Worm (Caenorhabditis elegans) whole organism, L1 larva: ENCODE data around the gene F55F10.1.

Source experiments
- C16A3.4 ChIP-seq: fragments of 150-350 bp; optimal IDR thresholded peaks from 2 replicates; lab custom pipeline; 2014; ENCODE audit warnings: missing biosample characterization, missing genetic modification characterization
- C34B4.2 ChIP-seq: sonication (generic microtip); optimal IDR thresholded peaks from 2 replicates; lab custom pipeline; 2017; ENCODE audit warnings: mild to moderate bottlenecking, missing genetic modification characterization, missing compliant biosample characterization
- F16B12.6 ChIP-seq: fragments of 150-350 bp; optimal IDR thresholded peaks from 2 replicates; lab custom pipeline; 2014; ENCODE audit warnings: missing biosample characterization, missing genetic modification characterization
- aha-1 ChIP-seq: fragments of 150-350 bp; optimal IDR thresholded peaks from 2 replicates; lab custom pipeline; 2014; ENCODE audit warnings: missing biosample characterization, missing genetic modification characterization
- blmp-1 ChIP-seq: fragments of 150-350 bp; optimal IDR thresholded peaks from 2 replicates; lab custom pipeline; 2014; ENCODE audit warnings: missing biosample characterization, missing genetic modification characterization
- ces-1 ChIP-seq: fragments of 150-350 bp; optimal IDR thresholded peaks from 2 replicates; lab custom pipeline; 2014; ENCODE audit warnings: missing biosample characterization, missing genetic modification reagents, missing genetic modification characterization
- dpl-1 ChIP-seq, 3 experiments: fragments of 150-350 bp in 2 of 3; sonication (generic microtip) in 1 of 3; optimal IDR thresholded peaks; 2 replicates each; lab custom pipeline; 2014 to 2017; ENCODE audit warnings: missing biosample characterization in 3 of 3, missing genetic modification characterization in 3 of 3, missing genetic modification reagents in 3 of 3
- dsc-1 ChIP-seq: sonication (generic microtip); optimal IDR thresholded peaks from 2 replicates; lab custom pipeline; 2016; ENCODE audit warnings: mild to moderate bottlenecking, missing genetic modification characterization, missing compliant biosample characterization
- efl-1 ChIP-seq, 4 experiments: fragments of 150-350 bp; optimal IDR thresholded peaks in 3 of 4; peaks in 1 of 4; 1 replicate in 1 of 4; 2 replicates in 3 of 4; lab custom pipeline; 2014; ENCODE audit warnings: missing biosample characterization in 2 of 4, missing genetic modification characterization in 2 of 4, missing genetic modification reagents in 2 of 4
- ets-5 ChIP-seq: fragments of 200-800 bp; sonication (Bioruptor generic); IDR thresholded peaks from 2 replicates; pipeline ENCODE4 v1.3.6; 2022; ENCODE audit warnings: missing genetic modification characterization, missing compliant biosample characterization
- fkh-8 ChIP-seq: sonication (generic microtip); optimal IDR thresholded peaks from 2 replicates; lab custom pipeline; 2016; ENCODE audit warnings: mild to moderate bottlenecking, missing genetic modification characterization, missing compliant biosample characterization
- grh-1 ChIP-seq: fragments of 200-800 bp; sonication (Bioruptor generic); IDR thresholded peaks from 2 replicates; pipeline ENCODE4 v1.3.6; 2022; ENCODE audit warnings: missing genetic modification reagents, missing genetic modification characterization, missing compliant biosample characterization
- hlh-4 ChIP-seq: sonication (generic microtip); optimal IDR thresholded peaks from 2 replicates; lab custom pipeline; 2016; ENCODE audit warnings: mild to moderate bottlenecking, missing genetic modification characterization, missing compliant biosample characterization
- irx-1 ChIP-seq: sonication (generic microtip); optimal IDR thresholded peaks from 2 replicates; lab custom pipeline; 2016; ENCODE audit warnings: missing genetic modification characterization, missing compliant biosample characterization
- isw-1 ChIP-seq: fragments of 200-800 bp; sonication (Bioruptor generic); IDR thresholded peaks from 2 replicates; pipeline ENCODE4 v1.3.6; 2022; ENCODE audit warnings: missing genetic modification characterization, missing compliant biosample characterization
- jun-1 ChIP-seq: fragments of 150-350 bp; optimal IDR thresholded peaks from 2 replicates; lab custom pipeline; 2014; ENCODE audit warnings: missing biosample characterization, missing genetic modification reagents, missing genetic modification characterization
- lin-14 ChIP-seq: fragments of 200-800 bp; sonication (Bioruptor generic); optimal IDR thresholded peaks from 2 replicates; lab custom pipeline; 2018; ENCODE audit warnings: mild to moderate bottlenecking, missing genetic modification characterization, moderate library complexity, missing compliant biosample characterization
- lin-15B ChIP-seq: fragments of 150-350 bp; sonication (generic microtip); optimal IDR thresholded peaks from 3 replicates; lab custom pipeline; 2014; ENCODE audit warnings: missing biosample characterization, missing genetic modification characterization
- lin-35 ChIP-seq, 2 experiments: fragments of 150-350 bp; optimal IDR thresholded peaks; 2 replicates each; lab custom pipeline; 2014; ENCODE audit warnings: missing biosample characterization in 2 of 2, missing genetic modification characterization in 2 of 2, missing genetic modification reagents in 2 of 2
- lir-3 ChIP-seq: sonication (generic microtip); optimal IDR thresholded peaks from 2 replicates; lab custom pipeline; 2016; ENCODE audit warnings: mild to moderate bottlenecking, missing genetic modification characterization, moderate library complexity, missing compliant biosample characterization; ENCODE audit not compliant: poor library complexity
- lsy-2 ChIP-seq, 2 experiments: fragments of 150-350 bp; optimal IDR thresholded peaks; 2 replicates each; lab custom pipeline; 2014; ENCODE audit warnings: missing biosample characterization in 2 of 2, missing genetic modification characterization in 2 of 2
- mab-9 ChIP-seq: fragments of 200-800 bp; sonication (Bioruptor generic); IDR thresholded peaks from 2 replicates; pipeline ENCODE4 v1.3.6; 2022; ENCODE audit warnings: missing genetic modification reagents, missing genetic modification characterization, missing compliant biosample characterization
- nhr-11 ChIP-seq: fragments of 150-350 bp; optimal IDR thresholded peaks from 2 replicates; lab custom pipeline; 2014; ENCODE audit warnings: missing biosample characterization, missing genetic modification characterization
- nhr-12 ChIP-seq: sonication (generic microtip); optimal IDR thresholded peaks from 2 replicates; lab custom pipeline; 2017; ENCODE audit warnings: missing biosample characterization, missing genetic modification characterization
- nhr-19 ChIP-seq: fragments of 200-800 bp; sonication (Bioruptor generic); conservative IDR thresholded peaks from 2 replicates; pipeline ENCODE4 v1.3.6; 2022; ENCODE audit warnings: missing genetic modification characterization, missing compliant biosample characterization
- nhr-20 ChIP-seq: sonication (generic microtip); optimal IDR thresholded peaks from 2 replicates; lab custom pipeline; 2016; ENCODE audit warnings: mild to moderate bottlenecking, missing genetic modification characterization, missing compliant biosample characterization
- nhr-237 ChIP-seq: fragments of 150-350 bp; optimal IDR thresholded peaks from 2 replicates; lab custom pipeline; 2014; ENCODE audit warnings: missing biosample characterization, missing genetic modification characterization
- nhr-47 ChIP-seq: sonication (generic microtip); optimal IDR thresholded peaks from 2 replicates; lab custom pipeline; 2016; ENCODE audit warnings: mild to moderate bottlenecking, missing genetic modification characterization, moderate library complexity, missing compliant biosample characterization
- nhr-76 ChIP-seq: sonication (generic microtip); optimal IDR thresholded peaks from 2 replicates; lab custom pipeline; 2017; ENCODE audit warnings: missing biosample characterization, missing genetic modification characterization
- nhr-77 ChIP-seq: fragments of 150-350 bp; optimal IDR thresholded peaks from 2 replicates; lab custom pipeline; 2014; ENCODE audit warnings: missing biosample characterization, missing genetic modification characterization
- nhr-85 ChIP-seq: sonication (generic microtip); peaks from one replicate; lab custom pipeline; 2016; ENCODE audit warnings: missing genetic modification characterization, inconsistent platforms, missing compliant biosample characterization
- rnt-1 ChIP-seq: sonication (generic microtip); optimal IDR thresholded peaks from 2 replicates; lab custom pipeline; 2016; ENCODE audit warnings: mild to moderate bottlenecking, missing genetic modification characterization, moderate library complexity, missing compliant biosample characterization
- skn-1 ChIP-seq: fragments of 150-350 bp; optimal IDR thresholded peaks from 2 replicates; lab custom pipeline; 2014; ENCODE audit warnings: missing biosample characterization, missing genetic modification characterization
- sptf-1 ChIP-seq: fragments of 150-350 bp; optimal IDR thresholded peaks from 2 replicates; lab custom pipeline; 2014; ENCODE audit warnings: missing biosample characterization, missing genetic modification characterization
- tlp-1 ChIP-seq: fragments of 150-350 bp; optimal IDR thresholded peaks from 2 replicates; lab custom pipeline; 2014; ENCODE audit warnings: missing biosample characterization, missing genetic modification characterization
- unc-30 ChIP-seq: sonication (generic microtip); optimal IDR thresholded peaks from 2 replicates; lab custom pipeline; 2017; ENCODE audit warnings: missing biosample characterization, missing genetic modification characterization
- unc-62 ChIP-seq: fragments of 150-350 bp; optimal IDR thresholded peaks from 2 replicates; lab custom pipeline; 2014; ENCODE audit warnings: missing biosample characterization, missing genetic modification reagents, missing genetic modification characterization
- zag-1 ChIP-seq: fragments of 150-350 bp; optimal IDR thresholded peaks from 2 replicates; lab custom pipeline; 2014; ENCODE audit warnings: missing biosample characterization, missing genetic modification characterization
- ztf-4 ChIP-seq: fragments of 150-350 bp; optimal IDR thresholded peaks from 2 replicates; lab custom pipeline; 2014; ENCODE audit warnings: missing biosample characterization, missing genetic modification characterization

Gene F55F10.1

ce11 chrIV:4397586-4397985 lies 36.9 kb downstream of the F55F10.1 start:
- TF ChIP-seq fkh-8, result no peak
- TF ChIP-seq efl-1 (optimal IDR thresholded peaks at IDR 0.05; lab: Kevin White, UChicago), result no peak
- TF ChIP-seq efl-1 (GFP tag; optimal IDR thresholded peaks at IDR 0.05 in 1 of 2; lab: Kevin White, UChicago), result peak in 1 of 2 experiments; percentile 89

- TF ChIP-seq lsy-2 (tag; optimal IDR thresholded peaks at IDR 0.05; lab: Kevin White, UChicago) (peak in 1 of 2 experiments; percentile 27), zag-1 (tag; lab: Kevin White, UChicago) (no peak), aha-1 (tag; lab: Kevin White, UChicago) (no peak), hlh-4 (tag; lab: Kevin White, UChicago) (no peak), ztf-4 (tag; lab: Kevin White, UChicago) (peak; percentile 26), ets-5 (GFP tag; lab: Robert Waterston, UW) (no peak), nhr-20 (tag; lab: Kevin White, UChicago) (peak; percentile 7), lin-15B (tag; lab: Kevin White, UChicago) (no peak), tlp-1 (no peak), nhr-47 (tag; lab: Kevin White, UChicago) (peak; percentile 16), ces-1 (no peak), lin-35 (GFP tag; optimal IDR thresholded peaks at IDR 0.05; lab: Kevin White, UChicago) (peak in 1 of 2 experiments; percentile 12), unc-62 (GFP tag; lab: Kevin White, UChicago) (no peak), sptf-1 (no peak), lir-3 (no peak), nhr-19 (GFP tag; lab: Robert Waterston, UW) (no peak), lin-14 (GFP tag; lab: Kevin White, UChicago) (peak; percentile 45), nhr-12 (tag; lab: Kevin White, UChicago) (no peak), isw-1 (GFP tag; lab: Robert Waterston, UW) (no peak), jun-1 (no peak), dpl-1 (GFP tag; optimal IDR thresholded peaks at IDR 0.05; lab: Kevin White, UChicago) (no peak), F16B12.6 (no peak), efl-1 (optimal IDR thresholded peaks at IDR 0.05; lab: Kevin White, UChicago) (no peak), efl-1 (GFP tag; optimal IDR thresholded peaks at IDR 0.05 in 1 of 2; lab: Kevin White, UChicago) (no peak), C16A3.4 (no peak), unc-30 (no peak), dsc-1 (tag; lab: Kevin White, UChicago) (no peak), grh-1 (GFP tag; lab: Robert Waterston, UW) (no peak), rnt-1 (tag; lab: Kevin White, UChicago) (peak; percentile 32), nhr-85 (tag; lab: Kevin White, UChicago) (peak; percentile 35), irx-1 (tag; lab: Kevin White, UChicago) (no peak), C34B4.2 (no peak), nhr-11 (tag; lab: Kevin White, UChicago) (no peak), skn-1 (peak; percentile 7), blmp-1 (tag; lab: Kevin White, UChicago) (peak; percentile 86), mab-9 (no peak), nhr-77 (tag; lab: Kevin White, UChicago) (no peak)
Observed at ce11 chrIV:4398420-4398819, 37.8 kb downstream of the F55F10.1 start.

ce11 chrIV:4398890-4399289 lies 38.3 kb downstream of the F55F10.1 start:
- no peak for TF ChIP-seq nhr-76 (tag; lab: Kevin White, UChicago)
- TF ChIP-seq unc-62 (GFP tag; lab: Kevin White, UChicago), result no peak
- no peak for TF ChIP-seq tlp-1
- no peak for TF ChIP-seq nhr-237 (tag; lab: Kevin White, UChicago)
- TF ChIP-seq efl-1 (optimal IDR thresholded peaks at IDR 0.05; lab: Kevin White, UChicago), result no peak
- TF ChIP-seq efl-1 (GFP tag; optimal IDR thresholded peaks at IDR 0.05 in 1 of 2; lab: Kevin White, UChicago), result peak in 1 of 2 experiments; percentile 56
- no peak for TF ChIP-seq nhr-47 (tag; lab: Kevin White, UChicago)
